Fruit fly (Drosophila melanogaster) whole organism, embryonic: ENCODE results near the gene CG1440.

Experiments
- Bdp1 ChIP-seq: fragments of 200-800 bp; sonication (Bioruptor generic); optimal IDR thresholded peaks from 3 replicates; lab custom pipeline; 2016; ENCODE audit warnings: missing biosample characterization, missing genetic modification characterization
- Bgb ChIP-seq: fragments of 200-800 bp; sonication (Bioruptor generic); IDR thresholded peaks from 2 replicates; pipeline ENCODE4 v1.3.6; 2022; ENCODE audit warnings: missing biosample characterization, missing genetic modification characterization; ENCODE audit not compliant: partially characterized antibody
- BtbVII ChIP-seq: fragments of 200-800 bp; sonication (Bioruptor generic); optimal IDR thresholded peaks from 3 replicates; lab custom pipeline; 2017; ENCODE audit warnings: missing biosample characterization, mild to moderate bottlenecking, missing genetic modification characterization
- CG10321 ChIP-seq: fragments of 200-800 bp; sonication (Bioruptor generic); IDR thresholded peaks from 2 replicates; pipeline ENCODE4 v1.3.6; 2022; ENCODE audit warnings: missing biosample characterization, missing genetic modification characterization
- CG11085 ChIP-seq: fragments of 200-800 bp; sonication (Bioruptor generic); IDR thresholded peaks from 2 replicates; pipeline ENCODE4 v1.3.6; 2022; ENCODE audit warnings: missing biosample characterization, missing genetic modification characterization
- CG12236 ChIP-seq: fragments of 200-800 bp; sonication (Bioruptor generic); optimal IDR thresholded peaks from 2 replicates; lab custom pipeline; 2016; ENCODE audit warnings: missing biosample characterization, missing genetic modification characterization
- CG13287 ChIP-seq: fragments of 200-800 bp; sonication (Bioruptor generic); IDR thresholded peaks from 2 replicates; pipeline ENCODE4 v1.3.6; 2022; ENCODE audit warnings: missing biosample characterization, missing genetic modification characterization; ENCODE audit not compliant: partially characterized antibody
- CG14441 ChIP-seq: fragments of 200-800 bp; sonication (Bioruptor generic); IDR thresholded peaks from 2 replicates; pipeline ENCODE4 v1.3.6; 2022; ENCODE audit warnings: missing biosample characterization, missing genetic modification characterization
- CG15269 ChIP-seq: fragments of 200-800 bp; sonication (Bioruptor generic); optimal IDR thresholded peaks from 2 replicates; lab custom pipeline; 2018; ENCODE audit warnings: missing biosample characterization, mild to moderate bottlenecking, missing genetic modification characterization, moderate library complexity
- CG15601 ChIP-seq: fragments of 200-800 bp; sonication (Bioruptor generic); optimal IDR thresholded peaks from 3 replicates; lab custom pipeline; 2019; ENCODE audit warnings: missing biosample characterization, mild to moderate bottlenecking, missing genetic modification characterization, moderate library complexity
- CG16813 ChIP-seq: fragments of 200-800 bp; sonication (Bioruptor generic); IDR thresholded peaks from 3 replicates; pipeline ENCODE4 v1.3.6; 2022; ENCODE audit warnings: missing biosample characterization, missing genetic modification characterization; ENCODE audit not compliant: partially characterized antibody
- CG17328 ChIP-seq: fragments of 200-800 bp; sonication (Bioruptor generic); IDR thresholded peaks from 2 replicates; pipeline ENCODE4 v1.3.6; 2022; ENCODE audit warnings: missing biosample characterization, missing genetic modification characterization
- CG18011 ChIP-seq: fragments of 200-800 bp; sonication (Bioruptor generic); optimal IDR thresholded peaks from 2 replicates; lab custom pipeline; 2017; ENCODE audit warnings: missing biosample characterization, missing genetic modification characterization, mild to moderate bottlenecking, moderate library complexity, missing genotype
- CG2202 ChIP-seq: fragments of 200-800 bp; sonication (Bioruptor generic); optimal IDR thresholded peaks from 2 replicates; lab custom pipeline; 2018; ENCODE audit warnings: missing biosample characterization, mild to moderate bottlenecking, missing genetic modification characterization
- CG2875 ChIP-seq: fragments of 200-800 bp; sonication (Bioruptor generic); optimal IDR thresholded peaks from 2 replicates; lab custom pipeline; 2017; ENCODE audit warnings: missing biosample characterization, mild to moderate bottlenecking, missing genetic modification characterization, missing genetic modification reagents
- CG33213 ChIP-seq: fragments of 200-800 bp; sonication (Bioruptor generic); optimal IDR thresholded peaks from 3 replicates; lab custom pipeline; 2016; ENCODE audit warnings: missing biosample characterization, missing genetic modification characterization
- CG3838 ChIP-seq: fragments of 200-800 bp; sonication (Bioruptor generic); optimal IDR thresholded peaks from 3 replicates; lab custom pipeline; 2016; ENCODE audit warnings: missing biosample characterization, missing genetic modification characterization
- CG6175 ChIP-seq: fragments of 200-800 bp; sonication (Bioruptor generic); IDR thresholded peaks from 3 replicates; pipeline ENCODE4 v1.3.6; 2022; ENCODE audit warnings: missing biosample characterization, missing genetic modification characterization
- CG7372 ChIP-seq: fragments of 200-800 bp; sonication (Bioruptor generic); IDR thresholded peaks from 2 replicates; pipeline ENCODE4 v1.3.6; 2022; ENCODE audit warnings: missing biosample characterization, missing genetic modification characterization
- CG7745 ChIP-seq: fragments of 200-800 bp; sonication (Bioruptor generic); optimal IDR thresholded peaks from 2 replicates; lab custom pipeline; 2018; ENCODE audit warnings: missing biosample characterization, mild to moderate bottlenecking, missing genetic modification characterization, moderate library complexity
- CG8290 ChIP-seq, 3 experiments: fragments of 200-800 bp; sonication (Bioruptor generic); optimal IDR thresholded peaks; 2 replicates each; lab custom pipeline; 2016 to 2019; ENCODE audit warnings: missing biosample characterization in 3 of 3, missing genetic modification characterization in 3 of 3, mild to moderate bottlenecking in 2 of 3, moderate library complexity in 1 of 3
- CG9437 ChIP-seq: fragments of 200-800 bp; sonication (Bioruptor generic); optimal IDR thresholded peaks from 2 replicates; lab custom pipeline; 2018; ENCODE audit warnings: missing biosample characterization, mild to moderate bottlenecking, missing genetic modification characterization
- CTCF ChIP-seq: fragments of 200-800 bp; sonication (Bioruptor generic); optimal IDR thresholded peaks from 2 replicates; lab custom pipeline; 2017; ENCODE audit warnings: missing biosample characterization, mild to moderate bottlenecking, missing genetic modification characterization, moderate library complexity
- H15 ChIP-seq: fragments of 200-800 bp; sonication (Bioruptor generic); IDR thresholded peaks from 3 replicates; pipeline ENCODE4 v1.3.6; 2022; ENCODE audit warnings: missing biosample characterization, missing genetic modification characterization
- Hmr ChIP-seq: fragments of 200-800 bp; sonication (Bioruptor generic); optimal IDR thresholded peaks from 3 replicates; lab custom pipeline; 2017; ENCODE audit warnings: mild to moderate bottlenecking, missing biosample characterization, missing genetic modification reagents, missing genetic modification characterization
- MTF-1 ChIP-seq: fragments of 200-800 bp; sonication (Bioruptor generic); optimal IDR thresholded peaks from 2 replicates; lab custom pipeline; 2018; ENCODE audit warnings: missing biosample characterization, mild to moderate bottlenecking, missing genetic modification characterization, borderline replicate concordance
- NC2α ChIP-seq: fragments of 200-800 bp; sonication (Bioruptor generic); optimal IDR thresholded peaks from 2 replicates; lab custom pipeline; 2016; ENCODE audit warnings: missing biosample characterization, missing genetic modification characterization
- NK7.1 ChIP-seq: fragments of 200-800 bp; sonication (Bioruptor generic); optimal IDR thresholded peaks from 3 replicates; lab custom pipeline; 2016; ENCODE audit warnings: missing biosample characterization, missing genetic modification characterization
- Sry-δ ChIP-seq: fragments of 200-800 bp; sonication (Bioruptor generic); optimal IDR thresholded peaks from 2 replicates; lab custom pipeline; 2016; ENCODE audit warnings: missing biosample characterization, missing genetic modification characterization
- Taf1 ChIP-seq: fragments of 200-800 bp; sonication (Bioruptor generic); IDR thresholded peaks from 2 replicates; pipeline ENCODE4 v1.3.6; 2022; ENCODE audit warnings: missing biosample characterization, missing genetic modification characterization
- ab ChIP-seq: fragments of 200-800 bp; sonication (Bioruptor generic); optimal IDR thresholded peaks from 2 replicates; lab custom pipeline; 2016; ENCODE audit warnings: missing biosample characterization, missing genetic modification characterization
- bigmax ChIP-seq: fragments of 200-800 bp; sonication (Bioruptor generic); optimal IDR thresholded peaks from 2 replicates; lab custom pipeline; 2018; ENCODE audit warnings: missing biosample characterization, mild to moderate bottlenecking, missing genetic modification characterization
- bowl ChIP-seq: fragments of 200-800 bp; sonication (Bioruptor generic); IDR thresholded peaks from 2 replicates; pipeline ENCODE4 v1.3.6; 2022; ENCODE audit warnings: missing biosample characterization, missing genetic modification characterization
- ci ChIP-seq: fragments of 200-800 bp; sonication (Bioruptor generic); IDR thresholded peaks from 3 replicates; pipeline ENCODE4 v1.3.6; 2022; ENCODE audit warnings: missing biosample characterization, missing genetic modification characterization
- cwo ChIP-seq: fragments of 200-800 bp; sonication (Bioruptor generic); optimal IDR thresholded peaks from 3 replicates; lab custom pipeline; 2017; ENCODE audit warnings: missing biosample characterization, missing genetic modification characterization, mild to moderate bottlenecking, moderate library complexity, missing genetic modification reagents
- fu2 ChIP-seq: fragments of 200-800 bp; sonication (Bioruptor generic); optimal IDR thresholded peaks from 2 replicates; lab custom pipeline; 2016; ENCODE audit warnings: missing biosample characterization, missing genetic modification characterization
- gfzf ChIP-seq: fragments of 200-800 bp; sonication (Bioruptor generic); optimal IDR thresholded peaks from 2 replicates; lab custom pipeline; 2016; ENCODE audit warnings: missing biosample characterization, mild to moderate bottlenecking, missing genetic modification characterization, moderate library complexity
- h ChIP-seq: fragments of >200 bp; optimal IDR thresholded peaks from 2 replicates; lab custom pipeline; 2017
- her ChIP-seq: fragments of 200-800 bp; sonication (Bioruptor generic); optimal IDR thresholded peaks from 2 replicates; lab custom pipeline; 2016; ENCODE audit warnings: missing biosample characterization, missing genetic modification characterization
- jing ChIP-seq: fragments of 200-800 bp; sonication (Bioruptor generic); optimal IDR thresholded peaks from 2 replicates; lab custom pipeline; 2018; ENCODE audit warnings: missing biosample characterization, mild to moderate bottlenecking, missing genetic modification characterization
- kah ChIP-seq: fragments of 200-800 bp; sonication (Bioruptor generic); optimal IDR thresholded peaks from 2 replicates; lab custom pipeline; 2018; ENCODE audit warnings: missing biosample characterization, mild to moderate bottlenecking, missing genetic modification characterization
- nau ChIP-seq: fragments of 200-800 bp; sonication (Bioruptor generic); optimal IDR thresholded peaks from 3 replicates; lab custom pipeline; 2017; ENCODE audit warnings: missing biosample characterization, mild to moderate bottlenecking, missing genetic modification characterization, missing genetic modification reagents
- odd ChIP-seq: fragments of 200-800 bp; sonication (Bioruptor generic); optimal IDR thresholded peaks from 2 replicates; lab custom pipeline; 2017; ENCODE audit warnings: missing biosample characterization, mild to moderate bottlenecking, missing genetic modification characterization
- pb ChIP-seq: fragments of 200-800 bp; sonication (Bioruptor generic); optimal IDR thresholded peaks from 3 replicates; lab custom pipeline; 2016; ENCODE audit warnings: missing biosample characterization, missing genetic modification characterization
- pfk ChIP-seq: fragments of 200-800 bp; sonication (Bioruptor generic); optimal IDR thresholded peaks from 2 replicates; lab custom pipeline; 2018; ENCODE audit warnings: missing biosample characterization, mild to moderate bottlenecking, missing genetic modification characterization, moderate library complexity
- pita ChIP-seq: fragments of 200-800 bp; sonication (Bioruptor generic); optimal IDR thresholded peaks from 2 replicates; lab custom pipeline; 2017; ENCODE audit warnings: missing biosample characterization, mild to moderate bottlenecking, missing genetic modification characterization
- pzg ChIP-seq: fragments of 200-800 bp; sonication (Bioruptor generic); optimal IDR thresholded peaks from 3 replicates; lab custom pipeline; 2018; ENCODE audit warnings: missing biosample characterization, mild to moderate bottlenecking, missing genetic modification characterization, moderate library complexity
- schlank ChIP-seq: fragments of 200-800 bp; sonication (Bioruptor generic); optimal IDR thresholded peaks from 2 replicates; lab custom pipeline; 2018; ENCODE audit warnings: missing biosample characterization, mild to moderate bottlenecking, missing genetic modification characterization
- so ChIP-seq: fragments of 200-800 bp; sonication (Bioruptor generic); IDR thresholded peaks from 3 replicates; pipeline ENCODE4 v1.3.6; 2022; ENCODE audit warnings: missing biosample characterization, missing genetic modification characterization
- unpg ChIP-seq: fragments of 200-800 bp; sonication (Bioruptor generic); optimal IDR thresholded peaks from 3 replicates; lab custom pipeline; 2018; ENCODE audit warnings: missing biosample characterization, mild to moderate bottlenecking, missing genetic modification characterization, moderate library complexity

Gene CG1440

DNA sequence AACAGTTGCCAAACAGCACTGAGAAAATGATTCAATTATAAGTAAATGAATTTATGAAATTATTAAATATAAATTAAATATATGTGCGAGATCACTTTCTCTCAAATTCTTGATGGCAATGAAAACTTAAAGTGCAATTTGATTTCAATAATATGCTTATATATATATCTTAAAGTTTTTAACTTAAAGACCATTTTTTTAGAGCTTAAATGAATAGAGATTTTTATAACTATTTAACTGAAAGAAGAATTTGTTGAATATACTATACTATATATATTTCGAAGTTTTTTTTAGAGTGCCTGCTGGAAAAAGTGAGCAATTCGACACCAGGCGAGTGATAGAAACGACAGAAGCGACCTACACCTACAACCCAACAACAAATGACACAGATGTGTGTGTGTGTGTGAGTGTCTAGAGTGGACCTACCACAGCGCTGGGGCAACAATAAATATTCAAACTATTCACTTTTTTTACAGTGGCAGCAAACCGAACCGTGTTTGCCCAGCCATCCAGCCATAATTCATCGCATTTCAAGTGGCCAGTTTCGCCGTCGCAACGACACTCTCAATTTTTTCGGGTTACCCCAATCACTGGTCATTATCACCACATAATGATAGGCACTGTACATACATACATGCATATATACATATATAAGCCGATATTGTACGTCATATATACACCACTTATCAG lies 8.2 kb downstream of the CG1440 start (continued):
- no peak for TF ChIP-seq Taf1 (GFP tag; lab: Robert Waterston, UW)
- TF ChIP-seq CG33213: no peak
- TF ChIP-seq CG15601 (tag; lab: Kevin White, UChicago): peak; percentile 61
- TF ChIP-seq CG12236 (GFP tag; lab: Kevin White, UChicago): no peak
- no peak for TF ChIP-seq ab
- no peak for TF ChIP-seq jing (GFP tag; lab: Kevin White, UChicago)
- TF ChIP-seq CG3838: no peak
- TF ChIP-seq Sry-δ (GFP tag; lab: Kevin White, UChicago): no peak
- TF ChIP-seq NK7.1 (GFP tag; lab: Kevin White, UChicago): no peak
- TF ChIP-seq pita (GFP tag; lab: Kevin White, UChicago): no peak
- peak; percentile 54 for TF ChIP-seq CG9437 (GFP tag; lab: Kevin White, UChicago)
- no peak for TF ChIP-seq CG13287 (GFP tag; lab: Robert Waterston, UW)
- no peak for TF ChIP-seq MTF-1
- TF ChIP-seq odd (GFP tag; lab: Kevin White, UChicago): no peak
- TF ChIP-seq cwo (GFP tag; lab: Kevin White, UChicago): peak; percentile 11
- no peak for TF ChIP-seq NC2α (GFP tag; lab: Kevin White, UChicago)
- peak; percentile 46 for TF ChIP-seq Hmr (GFP tag; lab: Kevin White, UChicago)
- TF ChIP-seq CG15269: peak; percentile 57
- TF ChIP-seq ci (GFP tag; lab: Robert Waterston, UW): peak; percentile 75
- TF ChIP-seq CG6175 (GFP tag; lab: Robert Waterston, UW): 0 out of 3 replicates have a peak, but pooled peaks have one; percentile 51
- no peak for TF ChIP-seq nau (GFP tag; lab: Kevin White, UChicago)
- peak; percentile 64 for TF ChIP-seq CG17328
- TF ChIP-seq fu2 (GFP tag; lab: Kevin White, UChicago): no peak
- TF ChIP-seq pb (GFP tag; lab: Kevin White, UChicago): no peak
- TF ChIP-seq h (lab: Kevin White, UChicago): no peak
- TF ChIP-seq Bgb (GFP tag; lab: Robert Waterston, UW): no peak
- no peak for TF ChIP-seq CG14441 (GFP tag; lab: Robert Waterston, UW)
- TF ChIP-seq Bdp1 (GFP tag; lab: Kevin White, UChicago): no peak
- TF ChIP-seq pfk (GFP tag; lab: Kevin White, UChicago): no peak
- no peak for TF ChIP-seq pzg (GFP tag; lab: Kevin White, UChicago)
- TF ChIP-seq CTCF (GFP tag; lab: Kevin White, UChicago): no peak
- no peak for TF ChIP-seq kah (GFP tag; lab: Kevin White, UChicago)
- TF ChIP-seq CG8290 (GFP tag; optimal IDR thresholded peaks at IDR 0.05; lab: Kevin White, UChicago): no peak
- TF ChIP-seq CG8290 (tag; optimal IDR thresholded peaks at IDR 0.05; lab: Kevin White, UChicago): peak in 1 of 2 experiments; percentile 76
- no peak for TF ChIP-seq CG7745
- no peak for TF ChIP-seq CG11085
- no peak for TF ChIP-seq her
- no peak for TF ChIP-seq CG10321 (GFP tag; lab: Robert Waterston, UW)
- TF ChIP-seq CG16813 (GFP tag; lab: Robert Waterston, UW): no peak
- TF ChIP-seq so (GFP tag; lab: Robert Waterston, UW): 0 out of 3 replicates have a peak, but pooled peaks have one; percentile 37
- TF ChIP-seq BtbVII (GFP tag; lab: Kevin White, UChicago): peak; percentile 11
- TF ChIP-seq bigmax (GFP tag; lab: Kevin White, UChicago): no peak
- no peak for TF ChIP-seq gfzf
- no peak for TF ChIP-seq bowl (GFP tag; lab: Robert Waterston, UW)
- peak; percentile 63 for TF ChIP-seq unpg (GFP tag; lab: Kevin White, UChicago)
- TF ChIP-seq schlank (tag; lab: Kevin White, UChicago): no peak
- no peak for TF ChIP-seq CG18011 (GFP tag; lab: Kevin White, UChicago)
- 0 out of 2 replicates have a peak, but pooled peaks have one; percentile 8 for TF ChIP-seq CG7372 (GFP tag; lab: Robert Waterston, UW)
- no peak for TF ChIP-seq CG2202 (tag; lab: Kevin White, UChicago)
- no peak for TF ChIP-seq H15 (GFP tag; lab: Robert Waterston, UW)
- TF ChIP-seq CG2875 (GFP tag; lab: Kevin White, UChicago): no peak
